Fruit fly (Drosophila melanogaster): ENCODE data around the gene Raf.

Raf gene

dm6 chrX:2340009-2340733 is 44.9 kb downstream of the Raf start (continued):
- peak; percentile 66; the same call in 2 of the 3 replicates for TF ChIP-seq CG11560 (tag; IDR thresholded peaks at IDR 0.05)
- no peak for TF ChIP-seq CG9876 (GFP tag; optimal IDR thresholded peaks at IDR 0.05)
- no peak for TF ChIP-seq her (GFP tag; optimal IDR thresholded peaks at IDR 0.05)
- no peak for TF ChIP-seq fru (optimal IDR thresholded peaks at IDR 0.05)
- TF ChIP-seq gsb-n (tag; optimal IDR thresholded peaks at IDR 0.05) = no peak
- TF ChIP-seq mld (GFP tag; IDR thresholded peaks at IDR 0.05; ENCODE audit: partially characterized antibody) = no peak
- no peak for TF ChIP-seq CG2129 (GFP tag; IDR thresholded peaks at IDR 0.05; ENCODE audit: partially characterized antibody)
- no peak for TF ChIP-seq CG6254 (GFP tag; optimal IDR thresholded peaks at IDR 0.05)
- no peak for TF ChIP-seq hth (optimal IDR thresholded peaks at IDR 0.05)
- no peak for TF ChIP-seq CG8359 (GFP tag; optimal IDR thresholded peaks at IDR 0.05; ENCODE audit: borderline replicate concordance)
- TF ChIP-seq CG14860 (GFP tag; IDR thresholded peaks at IDR 0.05; ENCODE audit: partially characterized antibody) = peak; percentile 49; the same call in 1 of the 3 replicates
- TF ChIP-seq CkIIα-i1 (GFP tag; IDR thresholded peaks at IDR 0.05) = no peak
- peak; percentile 47 for TF ChIP-seq CG13894 (tag; optimal IDR thresholded peaks at IDR 0.05)

dm6 chrX:2344370-2344769 is 49.1 kb downstream of the Raf start, which contains the start of gene mRpL14:
TSS of gene mRpL14 (minus strand) at chrX:2344649.
- TF ChIP-seq cad (GFP tag; optimal IDR thresholded peaks at IDR 0.05) (no peak), CG1603 (tag; optimal IDR thresholded peaks at IDR 0.05) (peak; percentile 14), CG12071 (GFP tag; optimal IDR thresholded peaks at IDR 0.05) (no peak), Sry-δ (GFP tag; optimal IDR thresholded peaks at IDR 0.05) (peak; percentile 19), CG13123 (GFP tag; optimal IDR thresholded peaks at IDR 0.05) (no peak), CG2129 (GFP tag; IDR thresholded peaks at IDR 0.05; ENCODE audit: partially characterized antibody) (no peak), CG13287 (GFP tag; IDR thresholded peaks at IDR 0.05; ENCODE audit: partially characterized antibody) (0 out of 2 replicates have a peak, but pooled peaks have one; percentile 21), Dref (GFP tag; IDR thresholded peaks at IDR 0.05) (peak; percentile 57), repo (GFP tag; optimal IDR thresholded peaks at IDR 0.05) (no peak), CG1647 (GFP tag; optimal IDR thresholded peaks at IDR 0.05) (no peak), stwl (tag; optimal IDR thresholded peaks at IDR 0.05) (peak; percentile 27), Dip2 (GFP tag; IDR thresholded peaks at IDR 0.05) (no peak), Ptx1 (GFP tag; IDR thresholded peaks at IDR 0.05) (no peak), Eip74EF (GFP tag; optimal IDR thresholded peaks at IDR 0.05) (no peak), pzg (GFP tag; optimal IDR thresholded peaks at IDR 0.05) (peak; percentile 49), sqz (GFP tag; optimal IDR thresholded peaks at IDR 0.05) (no peak), tx (GFP tag; optimal IDR thresholded peaks at IDR 0.05) (no peak), CG8765 (GFP tag; IDR thresholded peaks at IDR 0.05) (no peak), CG32772 (GFP tag; IDR thresholded peaks at IDR 0.05) (no peak), yki (optimal IDR thresholded peaks at IDR 0.05) (no peak), Hr3 (GFP tag; optimal IDR thresholded peaks at IDR 0.05) (no peak), Oaz (GFP tag; IDR thresholded peaks at IDR 0.05) (no peak), CoRest (tag; optimal IDR thresholded peaks at IDR 0.05) (no peak), BEAF-32 (GFP tag; optimal IDR thresholded peaks at IDR 0.05) (peak; percentile 46), CG3163 (GFP tag; optimal IDR thresholded peaks at IDR 0.05) (no peak), NfI (GFP tag; optimal IDR thresholded peaks at IDR 0.05) (no peak), Ravus (GFP tag; IDR thresholded peaks at IDR 0.05) (no peak), Ets97D (GFP tag; optimal IDR thresholded peaks at IDR 0.05) (no peak), bowl (GFP tag; IDR thresholded peaks at IDR 0.05) (no peak), bbx (GFP tag; IDR thresholded peaks at IDR 0.05; ENCODE audit: partially characterized antibody) (0 out of 2 replicates have a peak, but pooled peaks have one; percentile 23), Hmx (GFP tag; optimal IDR thresholded peaks at IDR 0.05) (no peak), Xbp1 (GFP tag; optimal IDR thresholded peaks at IDR 0.05) (no peak), CG9437 (GFP tag; optimal IDR thresholded peaks at IDR 0.05) (no peak), Aef1 (GFP tag; IDR thresholded peaks at IDR 0.05) (no peak), onecut (GFP tag; IDR thresholded peaks at IDR 0.05) (no peak), CG4854 (GFP tag; optimal IDR thresholded peaks at IDR 0.05) (no peak), tgo (GFP tag; IDR thresholded peaks at IDR 0.05) (no peak), unpg (GFP tag; optimal IDR thresholded peaks at IDR 0.05) (no peak)
